Fruit fly (Drosophila melanogaster) whole organism, wandering third instar larva: ENCODE results near the gene Mettl5.

Experiments
- Abd-B ChIP-seq: fragments of >200 bp; optimal IDR thresholded peaks from 2 replicates; lab custom pipeline; 2017; ENCODE audit warnings: missing biosample characterization, missing genetic modification characterization
- CG32264 ChIP-seq: fragments of 200-800 bp; sonication (Bioruptor generic); optimal IDR thresholded peaks from 2 replicates; lab custom pipeline; 2016; ENCODE audit warnings: missing biosample characterization, missing genetic modification characterization
- CG9705 ChIP-seq: fragments of 200-800 bp; sonication (Bioruptor generic); optimal IDR thresholded peaks from 2 replicates; lab custom pipeline; 2018; ENCODE audit warnings: missing biosample characterization, mild to moderate bottlenecking, missing genetic modification characterization
- CrebA ChIP-seq: fragments of 200-800 bp; sonication (Bioruptor generic); optimal IDR thresholded peaks from 2 replicates; lab custom pipeline; 2016; ENCODE audit warnings: missing biosample characterization, mild to moderate bottlenecking, missing genetic modification characterization, borderline replicate concordance
- Dfd ChIP-seq: fragments of >200 bp; optimal IDR thresholded peaks from 2 replicates; lab custom pipeline; 2017; ENCODE audit warnings: missing biosample characterization, missing genetic modification characterization
- Dif ChIP-seq: fragments of 200-275, 200-300 bp; sonication (Bioruptor generic); optimal IDR thresholded peaks from 2 replicates; lab custom pipeline; 2018; ENCODE audit warnings: missing biosample characterization, missing genetic modification characterization; ENCODE audit not compliant: partially characterized antibody
- GATAd ChIP-seq: sonication (Bioruptor generic); optimal IDR thresholded peaks from 2 replicates; lab custom pipeline; 2016; ENCODE audit warnings: missing biosample characterization, missing genetic modification characterization
- HLH106 ChIP-seq: fragments of 200-800 bp; optimal IDR thresholded peaks from 3 replicates; lab custom pipeline; 2019; ENCODE audit warnings: missing biosample characterization, mild to moderate bottlenecking, missing genetic modification characterization, moderate library complexity
- Hr78 ChIP-seq: fragments of >200 bp; optimal IDR thresholded peaks from 2 replicates; lab custom pipeline; 2017; ENCODE audit warnings: missing biosample characterization, missing genetic modification characterization
- Hr83 ChIP-seq: fragments of 200-300 bp; sonication (Bioruptor generic); optimal IDR thresholded peaks from 2 replicates; lab custom pipeline; 2016; ENCODE audit warnings: missing biosample characterization, mild to moderate bottlenecking, missing genetic modification characterization, moderate library complexity; ENCODE audit not compliant: poor library complexity, severe bottlenecking
- Mio ChIP-seq: sonication (Bioruptor generic); optimal IDR thresholded peaks from 2 replicates; lab custom pipeline; 2016; ENCODE audit warnings: missing biosample characterization, missing genetic modification characterization
- Myc ChIP-seq: fragments of >200 bp; optimal IDR thresholded peaks from 2 replicates; lab custom pipeline; 2017
- N ChIP-seq: fragments of >200 bp; optimal IDR thresholded peaks from 2 replicates; lab custom pipeline; 2018; ENCODE audit warnings: missing biosample characterization, missing external identifiers, missing genetic modification characterization
- OdsH ChIP-seq: fragments of 200-800 bp; sonication (Bioruptor generic); optimal IDR thresholded peaks from 2 replicates; lab custom pipeline; 2016; ENCODE audit warnings: missing biosample characterization, mild to moderate bottlenecking, missing genetic modification characterization
- Rel ChIP-seq, 2 experiments: fragments of 200-800 bp; sonication (Bioruptor generic) in 1 of 2; optimal IDR thresholded peaks; 2 replicates in 1 of 2; 3 replicates in 1 of 2; lab custom pipeline; 2016 to 2019; ENCODE audit warnings: mild to moderate bottlenecking in 2 of 2, missing biosample characterization in 2 of 2, missing genetic modification characterization in 2 of 2, moderate library complexity in 1 of 2
- Vsx2 ChIP-seq: fragments of 200-300, 225-300 bp; sonication (Bioruptor generic); optimal IDR thresholded peaks from 2 replicates; lab custom pipeline; 2018; ENCODE audit warnings: missing biosample characterization, missing genetic modification characterization; ENCODE audit not compliant: partially characterized antibody
- br ChIP-seq: fragments of 200-800 bp; sonication (Bioruptor generic); optimal IDR thresholded peaks from 2 replicates; lab custom pipeline; 2016; ENCODE audit warnings: missing biosample characterization, missing genetic modification characterization
- brk ChIP-seq: fragments of 200-800 bp; sonication (Bioruptor generic); optimal IDR thresholded peaks from 2 replicates; lab custom pipeline; 2016; ENCODE audit warnings: missing biosample characterization, mild to moderate bottlenecking, missing genetic modification characterization
- dl ChIP-seq, 2 experiments: fragments of 175-275, 200-275 bp in 1 of 2; fragments of 200-275 bp in 1 of 2; sonication (Bioruptor generic); optimal IDR thresholded peaks; lab custom pipeline; 2018; ENCODE audit warnings: mild to moderate bottlenecking in 2 of 2, missing biosample characterization in 2 of 2, missing genetic modification characterization in 2 of 2, moderate library complexity in 2 of 2; ENCODE audit not compliant: partially characterized antibody in 2 of 2, insufficient read depth in 1 of 2
- dmrt93B ChIP-seq: fragments of 200-800 bp; sonication (Bioruptor generic); optimal IDR thresholded peaks from 2 replicates; lab custom pipeline; 2018; ENCODE audit warnings: missing biosample characterization, mild to moderate bottlenecking, missing genetic modification characterization
- dsf ChIP-seq: sonication (Bioruptor generic); optimal IDR thresholded peaks from 2 replicates; lab custom pipeline; 2016; ENCODE audit warnings: missing biosample characterization, missing genetic modification characterization, borderline replicate concordance
- ey ChIP-seq: fragments of 200-800 bp; sonication (Bioruptor generic); optimal IDR thresholded peaks from 2 replicates; lab custom pipeline; 2016; ENCODE audit warnings: missing biosample characterization, missing genetic modification characterization
- foxo ChIP-seq, 2 experiments: fragments of 200-800 bp; sonication (Bioruptor generic); optimal IDR thresholded peaks; 2 replicates in 1 of 2; 3 replicates in 1 of 2; lab custom pipeline; 2016 to 2017; ENCODE audit warnings: missing biosample characterization in 2 of 2, missing genetic modification characterization in 2 of 2
- fru ChIP-seq: fragments of 200-800 bp; sonication (Bioruptor generic); optimal IDR thresholded peaks from 3 replicates; lab custom pipeline; 2016; ENCODE audit warnings: missing biosample characterization, mild to moderate bottlenecking, missing genetic modification characterization
- h ChIP-seq: fragments of 200-800 bp; sonication (Bioruptor generic); optimal IDR thresholded peaks from 3 replicates; lab custom pipeline; 2016; ENCODE audit warnings: missing biosample characterization, mild to moderate bottlenecking, missing genetic modification characterization
- jim ChIP-seq: fragments of 175-275, 200-325 bp; sonication (Bioruptor generic); optimal IDR thresholded peaks from 2 replicates; lab custom pipeline; 2016; ENCODE audit warnings: missing biosample characterization, mild to moderate bottlenecking, missing genetic modification characterization
- pan ChIP-seq: fragments of >200 bp; optimal IDR thresholded peaks from 2 replicates; lab custom pipeline; 2017
- psq ChIP-seq: fragments of 200-800 bp; sonication (Bioruptor generic); optimal IDR thresholded peaks from 3 replicates; lab custom pipeline; 2017; ENCODE audit warnings: missing biosample characterization, mild to moderate bottlenecking, missing genetic modification characterization, moderate library complexity
- rgr ChIP-seq: fragments of 200-800 bp; sonication (Bioruptor generic); optimal IDR thresholded peaks from 3 replicates; lab custom pipeline; 2016; ENCODE audit warnings: missing biosample characterization, mild to moderate bottlenecking, missing genetic modification characterization
- sage ChIP-seq: fragments of 200-800 bp; sonication (Bioruptor generic); optimal IDR thresholded peaks from 2 replicates; lab custom pipeline; 2016; ENCODE audit warnings: missing biosample characterization, mild to moderate bottlenecking, missing genetic modification characterization
- sv ChIP-seq: fragments of 200-800 bp; sonication (Bioruptor generic); optimal IDR thresholded peaks from 3 replicates; lab custom pipeline; 2016; ENCODE audit warnings: missing biosample characterization, missing genetic modification characterization
- tai ChIP-seq: sonication (Bioruptor generic); optimal IDR thresholded peaks from 2 replicates; lab custom pipeline; 2016; ENCODE audit warnings: missing biosample characterization, missing genetic modification characterization
- usp ChIP-seq: fragments of >200 bp; optimal IDR thresholded peaks from 2 replicates; lab custom pipeline; 2017; ENCODE audit warnings: missing biosample characterization, missing genetic modification characterization
- woc ChIP-seq: sonication (Bioruptor generic); optimal IDR thresholded peaks from 2 replicates; lab custom pipeline; 2016; ENCODE audit warnings: missing biosample characterization, mild to moderate bottlenecking, missing genetic modification characterization

Gene Mettl5

DNA sequence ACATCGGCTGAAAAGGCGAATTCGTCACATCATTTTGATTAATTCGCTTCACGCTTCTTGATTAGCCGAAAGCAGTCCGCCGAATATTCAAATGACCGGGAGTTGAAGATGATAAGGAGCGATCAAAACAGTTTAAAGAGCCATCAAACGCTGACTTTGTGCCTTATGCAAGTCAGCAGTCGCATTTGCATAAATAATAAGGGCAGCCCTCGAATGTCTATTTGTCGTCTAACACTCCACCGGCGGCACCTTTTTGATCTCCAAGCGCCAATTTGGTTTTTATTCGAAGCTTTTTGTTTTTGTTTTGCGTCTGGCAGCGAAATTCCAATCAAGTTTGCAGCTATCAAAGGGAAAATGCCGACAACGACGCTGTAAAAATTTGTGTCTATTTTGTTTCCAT, 37.9 kb upstream of the Mettl5 start:
- TF ChIP-seq sv (GFP tag; lab: Kevin White, UChicago) (no peak), Vsx2 (no peak), psq (GFP tag; lab: Kevin White, UChicago) (no peak), tai (GFP tag; lab: Kevin White, UChicago) (no peak), usp (GFP tag; lab: Kevin White, UChicago) (no peak), Hr78 (GFP tag; lab: Kevin White, UChicago) (no peak), h (GFP tag; lab: Kevin White, UChicago) (no peak), Abd-B (GFP tag; lab: Kevin White, UChicago) (no peak), Hr83 (GFP tag; lab: Kevin White, UChicago) (no peak), CrebA (GFP tag; lab: Kevin White, UChicago) (no peak), rgr (GFP tag; lab: Kevin White, UChicago) (no peak), jim (GFP tag; lab: Kevin White, UChicago) (no peak), Rel (GFP tag; optimal IDR thresholded peaks at IDR 0.05; lab: Kevin White, UChicago) (no peak), Rel (tag; optimal IDR thresholded peaks at IDR 0.05; lab: Kevin White, UChicago) (no peak), Mio (GFP tag; lab: Kevin White, UChicago) (no peak), fru (GFP tag; lab: Kevin White, UChicago) (no peak), br (GFP tag; lab: Kevin White, UChicago) (no peak), Dif (no peak), dmrt93B (no peak), HLH106 (tag; lab: Kevin White, UChicago) (no peak), pan (lab: Kevin White, UChicago) (no peak)
- TF ChIP-seq, all 38 proteins: peak for 0

DNA sequence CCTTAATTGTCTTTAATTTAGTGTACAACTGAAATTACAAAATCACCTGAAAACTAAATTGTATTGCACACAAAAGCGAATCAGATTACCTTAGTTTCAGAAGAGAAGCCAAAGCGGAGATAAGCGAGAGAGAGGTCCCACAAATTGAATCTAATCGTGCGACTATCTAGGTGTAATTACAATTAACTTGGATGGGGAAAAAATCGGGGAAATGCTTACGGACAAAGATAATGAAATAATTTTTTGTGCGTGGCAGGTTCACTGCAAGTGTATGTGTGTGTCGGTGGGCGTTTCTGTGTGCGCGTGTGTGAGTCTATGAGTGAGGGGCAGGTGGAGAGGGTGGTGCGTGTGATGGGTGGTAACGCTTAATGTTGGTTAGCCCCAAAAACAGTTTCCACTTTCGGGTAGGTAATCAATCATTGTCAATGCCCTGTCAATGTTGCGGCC, 35.2 kb upstream of the Mettl5 start:
- TF ChIP-seq brk (GFP tag; lab: Kevin White, UChicago), result no peak
- no peak for TF ChIP-seq Myc (lab: Kevin White, UChicago)
- no peak for TF ChIP-seq dsf (GFP tag; lab: Kevin White, UChicago)
- no peak for TF ChIP-seq sage (GFP tag; lab: Kevin White, UChicago)
- TF ChIP-seq Hr78 (GFP tag; lab: Kevin White, UChicago), result no peak
- no peak for TF ChIP-seq tai (GFP tag; lab: Kevin White, UChicago)
- no peak for TF ChIP-seq pan (lab: Kevin White, UChicago)
- no peak for TF ChIP-seq fru (GFP tag; lab: Kevin White, UChicago)
- no peak for TF ChIP-seq CG9705 (GFP tag; lab: Kevin White, UChicago)
- TF ChIP-seq OdsH (GFP tag; lab: Kevin White, UChicago), result no peak
- TF ChIP-seq dl (GFP tag; optimal IDR thresholded peaks at IDR 0.05; lab: Kevin White, UChicago; ENCODE audit: insufficient read depth in 1 of 2, partially characterized antibody in 2 of 2), result no peak
- TF ChIP-seq HLH106 (tag; lab: Kevin White, UChicago), result no peak
- no peak for TF ChIP-seq Hr83 (GFP tag; lab: Kevin White, UChicago)

DNA sequence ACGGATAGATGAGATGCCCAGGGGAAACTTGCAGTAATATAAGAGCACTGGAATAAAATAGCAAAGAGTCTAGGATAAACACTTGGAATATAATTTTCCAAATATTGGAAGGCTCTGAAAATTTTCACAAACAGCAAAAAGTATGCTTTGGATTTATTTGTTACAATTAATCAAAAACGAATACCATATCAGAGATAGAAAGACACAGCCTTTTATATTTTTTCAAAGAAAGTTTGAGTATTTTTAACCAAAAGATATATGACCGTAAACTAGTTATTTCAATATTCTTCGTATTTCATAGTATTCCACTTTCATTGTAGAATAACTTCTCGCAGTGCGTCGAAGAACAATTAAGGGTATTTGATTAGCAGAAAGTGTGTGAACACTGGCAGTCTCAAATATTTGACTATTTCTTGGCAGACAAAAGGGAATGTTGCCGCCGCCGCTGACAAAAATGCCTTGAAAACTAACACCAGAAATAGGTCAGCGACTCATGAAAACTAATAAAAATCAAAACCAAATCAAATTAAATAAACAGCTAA, 34.6 kb upstream of the Mettl5 start:
- TF ChIP-seq CG32264 (no peak), woc (GFP tag; lab: Kevin White, UChicago) (no peak), CG9705 (GFP tag; lab: Kevin White, UChicago) (no peak), brk (GFP tag; lab: Kevin White, UChicago) (no peak), fru (GFP tag; lab: Kevin White, UChicago) (no peak), foxo (GFP tag; optimal IDR thresholded peaks at IDR 0.05; lab: Kevin White, UChicago) (no peak), jim (GFP tag; lab: Kevin White, UChicago) (no peak), sage (GFP tag; lab: Kevin White, UChicago) (no peak), tai (GFP tag; lab: Kevin White, UChicago) (no peak), GATAd (no peak), HLH106 (tag; lab: Kevin White, UChicago) (no peak)

DNA sequence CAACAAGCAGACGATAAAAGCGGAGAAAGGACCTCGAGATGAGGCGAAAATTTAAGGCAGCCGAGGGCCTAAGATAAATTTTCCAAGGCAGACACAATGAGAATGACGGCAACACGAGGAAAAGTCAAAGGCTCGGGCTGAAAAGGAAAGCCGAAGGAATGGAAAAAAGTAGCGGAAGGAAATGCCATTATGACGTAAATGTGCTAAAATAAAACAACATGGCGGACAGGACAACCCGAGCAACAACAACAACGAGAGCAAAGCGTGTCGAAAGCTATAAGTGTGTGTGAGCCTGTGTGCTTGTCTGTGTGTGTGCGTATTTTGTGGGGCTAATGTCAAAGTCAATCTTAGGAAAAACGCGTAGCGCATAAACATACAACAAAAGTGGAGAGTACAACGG, 34.1 kb upstream of the Mettl5 start:
- no peak for TF ChIP-seq Dfd (GFP tag; lab: Kevin White, UChicago)
- no peak for TF ChIP-seq OdsH (GFP tag; lab: Kevin White, UChicago)
- TF ChIP-seq N, result no peak
- TF ChIP-seq sv (GFP tag; lab: Kevin White, UChicago), result no peak
- no peak for TF ChIP-seq tai (GFP tag; lab: Kevin White, UChicago)
- no peak for TF ChIP-seq ey (GFP tag; lab: Kevin White, UChicago)
- TF ChIP-seq brk (GFP tag; lab: Kevin White, UChicago), result no peak
- TF ChIP-seq Myc (lab: Kevin White, UChicago), result no peak
- no peak for TF ChIP-seq dmrt93B
